Worm (Caenorhabditis elegans): ENCODE results near the gene Y27F2A.8.

Gene Y27F2A.8

DNA sequence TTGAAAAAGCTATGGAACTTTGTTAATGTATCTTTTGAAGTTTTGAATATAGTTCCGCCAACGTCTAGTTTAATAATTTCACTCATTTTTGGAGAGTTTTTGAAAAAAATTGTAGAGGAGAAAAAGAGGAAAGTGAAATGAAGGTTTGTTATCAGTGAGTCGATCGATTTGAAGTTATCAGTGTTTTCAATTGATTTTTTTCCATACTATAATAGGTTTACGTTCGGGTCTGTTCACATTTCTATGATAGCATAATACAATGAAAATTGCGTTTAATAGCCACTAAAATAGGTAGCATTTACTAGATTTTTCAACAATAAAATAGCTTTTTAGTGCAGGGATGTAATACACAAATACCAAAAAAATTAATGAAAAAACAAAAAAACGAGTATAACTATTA lies 41.6 kb downstream of the Y27F2A.8 start, which contains the start of gene ZC239.16:
ZC239.16 (minus strand) TSS at position 120 of the 400 bp plus-strand sequence.
- no peak for TF ChIP-seq odd-2 (tag; optimal IDR thresholded peaks at IDR 0.05)
- TF ChIP-seq hlh-8 (tag; optimal IDR thresholded peaks at IDR 0.05), result no peak
- TF ChIP-seq ref-2 (tag; optimal IDR thresholded peaks at IDR 0.05), result no peak
- no peak for TF ChIP-seq hlh-6 (tag; optimal IDR thresholded peaks at IDR 0.05)
- no peak for TF ChIP-seq ceh-45 (GFP tag; IDR thresholded peaks at IDR 0.05)
- TF ChIP-seq ttx-3 (tag; optimal IDR thresholded peaks at IDR 0.05), result no peak
- no peak for TF ChIP-seq sox-4 (tag; optimal IDR thresholded peaks at IDR 0.05)

DNA sequence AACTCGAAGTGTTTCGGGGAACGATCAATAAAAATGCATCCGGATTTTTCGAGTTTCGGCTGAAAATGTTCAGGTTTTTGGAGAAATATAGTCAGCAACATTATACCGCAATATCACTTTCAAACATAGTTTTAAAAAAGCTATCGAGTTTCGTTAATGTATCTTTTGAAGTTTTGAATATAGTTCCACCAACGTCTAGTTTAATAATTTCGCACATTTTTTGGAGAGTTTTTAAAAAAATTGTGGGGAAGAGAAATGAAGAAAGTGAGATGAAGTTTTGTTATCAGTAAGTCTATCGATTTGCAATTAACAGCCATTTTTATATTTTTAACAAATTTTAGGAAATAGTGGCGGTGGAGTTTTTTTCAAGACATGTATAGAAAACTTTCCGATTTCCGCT lies 42.2 kb downstream of the Y27F2A.8 start, which contains the start of gene ZC239.17:
ZC239.17 (minus strand) TSS at position 101 of the 400 bp plus-strand sequence.
- no peak for TF ChIP-seq eyg-1 (tag; optimal IDR thresholded peaks at IDR 0.05)
- TF ChIP-seq pqm-1 (tag; optimal IDR thresholded peaks at IDR 0.05), result no peak
- TF ChIP-seq hlh-30 (tag; optimal IDR thresholded peaks at IDR 0.05; ENCODE audit: insufficient read depth), result no peak
- no peak for TF ChIP-seq mec-3 (tag; optimal IDR thresholded peaks at IDR 0.05; ENCODE audit: borderline replicate concordance)
- no peak for TF ChIP-seq pat-9 (tag; optimal IDR thresholded peaks at IDR 0.05)
- no peak for TF ChIP-seq hlh-6 (tag; optimal IDR thresholded peaks at IDR 0.05)
- TF ChIP-seq hlh-8 (tag; optimal IDR thresholded peaks at IDR 0.05), result no peak
- no peak for TF ChIP-seq sox-4 (tag; optimal IDR thresholded peaks at IDR 0.05)

DNA sequence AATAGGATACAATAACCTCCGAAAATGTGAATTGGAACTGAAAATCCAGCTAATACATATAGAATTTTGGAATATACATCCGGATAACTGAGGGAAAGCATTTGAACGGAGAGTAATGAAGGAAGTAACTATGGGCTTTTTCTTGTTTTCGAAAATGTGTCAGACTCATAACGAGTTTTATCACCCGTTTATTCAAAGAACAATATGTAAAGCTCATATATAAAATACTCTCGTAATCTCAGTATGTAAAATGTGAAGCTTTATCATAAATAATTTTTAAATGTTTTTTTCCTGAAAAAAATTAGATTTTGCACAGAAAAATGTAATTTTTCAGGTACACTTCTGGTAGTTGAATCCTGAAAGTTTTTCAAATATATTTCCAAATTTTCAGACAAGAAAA lies 46.8 kb downstream of the Y27F2A.8 start, which contains the start of gene srh-297:
srh-297 (minus strand) TSS at position 101 of the 400 bp plus-strand sequence.
- no peak for TF ChIP-seq K02D7.2 (tag; optimal IDR thresholded peaks at IDR 0.05)
- no peak for TF ChIP-seq C38D4.7 (GFP tag; optimal IDR thresholded peaks at IDR 0.05)
- TF ChIP-seq elt-2 (tag; optimal IDR thresholded peaks at IDR 0.05), result no peak
- TF ChIP-seq npax-4 (tag; optimal IDR thresholded peaks at IDR 0.05), result no peak
- no peak for TF ChIP-seq ceh-19 (GFP tag; optimal IDR thresholded peaks at IDR 0.05)
- TF ChIP-seq ceh-34 (tag; optimal IDR thresholded peaks at IDR 0.05), result no peak
- TF ChIP-seq gmeb-2 (tag; optimal IDR thresholded peaks at IDR 0.05), result no peak
- TF ChIP-seq K09A11.1 (tag; optimal IDR thresholded peaks at IDR 0.05; ENCODE audit: insufficient read depth), result no peak

Data from whole organism, late embryonic.